Worm (Caenorhabditis elegans) whole organism, mixed stage, embryonic: ENCODE results near the gene F09G2.8.

ENCODE experiments used
- M03D4.4 ChIP-seq: sonication (generic microtip); optimal IDR thresholded peaks from 2 replicates; lab custom pipeline; 2017; ENCODE audit warnings: mild to moderate bottlenecking, missing genetic modification characterization, missing compliant biosample characterization
- elt-1 ChIP-seq: sonication (generic microtip); optimal IDR thresholded peaks from 2 replicates; lab custom pipeline; 2017; ENCODE audit warnings: missing genetic modification characterization, mild to moderate bottlenecking, missing compliant biosample characterization, antibody characterized with exemption, moderate library complexity, borderline replicate concordance; ENCODE audit not compliant: insufficient read depth
- elt-3 ChIP-seq: fragments of 150-350 bp; optimal IDR thresholded peaks from 2 replicates; lab custom pipeline; 2014; ENCODE audit warnings: missing biosample characterization, missing genetic modification characterization
- nhr-237 ChIP-seq: fragments of 150-350 bp; optimal IDR thresholded peaks from 2 replicates; lab custom pipeline; 2014; ENCODE audit warnings: missing biosample characterization, missing genetic modification characterization
- nhr-28 ChIP-seq: fragments of 150-350 bp; optimal IDR thresholded peaks from 2 replicates; lab custom pipeline; 2014; ENCODE audit warnings: missing biosample characterization, missing genetic modification characterization
- nhr-76 ChIP-seq: sonication (generic microtip); optimal IDR thresholded peaks from 2 replicates; lab custom pipeline; 2017; ENCODE audit warnings: missing biosample characterization, missing genetic modification characterization
- pha-4 ChIP-seq: fragments of 150-350 bp; optimal IDR thresholded peaks from 2 replicates; lab custom pipeline; 2018; ENCODE audit warnings: missing biosample characterization, missing genetic modification reagents, missing genetic modification characterization
- sem-2 ChIP-seq: fragments of 200-800 bp; sonication (Bioruptor generic); optimal IDR thresholded peaks from 2 replicates; lab custom pipeline; 2018; ENCODE audit warnings: mild to moderate bottlenecking, missing genetic modification characterization, missing compliant biosample characterization
- unc-39 ChIP-seq: fragments of 150-350 bp; optimal IDR thresholded peaks from 2 replicates; lab custom pipeline; 2014; ENCODE audit warnings: missing biosample characterization, missing genetic modification characterization
- ztf-11 ChIP-seq: fragments of 150-350 bp; optimal IDR thresholded peaks from 2 replicates; lab custom pipeline; 2014; ENCODE audit warnings: missing biosample characterization, missing genetic modification characterization

- TF ChIP-seq unc-39 (tag; lab: Kevin White, UChicago) (no peak), nhr-76 (tag; lab: Kevin White, UChicago) (no peak), pha-4 (tag; lab: Kevin White, UChicago) (no peak), elt-1 (tag; lab: Kevin White, UChicago) (no peak), nhr-28 (tag; lab: Kevin White, UChicago) (no peak), M03D4.4 (tag; lab: Kevin White, UChicago) (no peak), elt-3 (no peak), sem-2 (GFP tag; lab: Kevin White, UChicago) (no peak), ztf-11 (tag; lab: Kevin White, UChicago) (no peak), nhr-237 (no peak)
These were observed 43.5 kb upstream of the F09G2.8 start, which contains the start of gene hpo-9 for ce11 chrV:7237094-7237132.
